Worm (Caenorhabditis elegans) whole organism, young adult: Measurements from ENCODE around the gene mdt-19.

Source experiments
- D2030.7 ChIP-seq: fragments of 200-800 bp; sonication (Bioruptor generic); IDR thresholded peaks from 2 replicates; pipeline ENCODE4 v1.3.6; 2022; ENCODE audit warnings: missing genetic modification reagents, missing genetic modification characterization, missing compliant biosample characterization
- F33H1.4 ChIP-seq: fragments of 200-800 bp; sonication (Bioruptor generic); IDR thresholded peaks from 2 replicates; pipeline ENCODE4 v1.3.6; 2022; ENCODE audit warnings: missing genetic modification reagents, missing genetic modification characterization, missing compliant biosample characterization
- K12H6.12 ChIP-seq: fragments of 200-800 bp; sonication (Bioruptor generic); optimal IDR thresholded peaks from 2 replicates; lab custom pipeline; 2018; ENCODE audit warnings: mild to moderate bottlenecking, missing genetic modification characterization, missing compliant biosample characterization
- Y67H2A.10 ChIP-seq: fragments of 200-800 bp; sonication (Bioruptor generic); conservative IDR thresholded peaks from 2 replicates; pipeline ENCODE4 v1.3.6; 2022; ENCODE audit warnings: missing genetic modification reagents, missing genetic modification characterization, missing compliant biosample characterization
- ama-1 ChIP-seq, 3 experiments: fragments of 150-350 bp in 1 of 3; sonication (generic microtip) in 2 of 3; optimal IDR thresholded peaks; 2 replicates each; lab custom pipeline; 2014 to 2018; ENCODE audit warnings: missing biosample characterization in 2 of 3, missing genetic modification characterization in 2 of 3, missing genetic modification reagents in 2 of 3
- aptf-2 ChIP-seq: fragments of 200-800 bp; sonication (Bioruptor generic); conservative IDR thresholded peaks from 2 replicates; pipeline ENCODE4 v1.3.6; 2022; ENCODE audit warnings: missing genetic modification reagents, missing genetic modification characterization, missing compliant biosample characterization
- athp-1 ChIP-seq: sonication (generic microtip); optimal IDR thresholded peaks from 2 replicates; lab custom pipeline; 2017; ENCODE audit warnings: mild to moderate bottlenecking, missing genetic modification characterization, missing compliant biosample characterization
- attf-6 ChIP-seq: fragments of 200-800 bp; sonication (Bioruptor generic); IDR thresholded peaks from 2 replicates; pipeline ENCODE4 v1.3.6; 2022; ENCODE audit warnings: missing genetic modification reagents, missing genetic modification characterization, missing compliant biosample characterization
- cebp-1 ChIP-seq, 2 experiments: fragments of 200-800 bp in 1 of 2; sonication (Bioruptor generic) in 1 of 2; sonication (generic microtip) in 1 of 2; IDR thresholded peaks in 1 of 2; optimal IDR thresholded peaks in 1 of 2; 2 replicates each; pipeline versions ENCODE4 v1.3.6 to Lab custom; 2017 to 2022; ENCODE audit warnings: missing compliant biosample characterization in 2 of 2, missing genetic modification characterization in 2 of 2, mild to moderate bottlenecking in 1 of 2, missing genetic modification reagents in 1 of 2, moderate library complexity in 1 of 2
- cebp-2 ChIP-seq: fragments of 200-800 bp; sonication (Bioruptor generic); IDR thresholded peaks from 2 replicates; pipeline ENCODE4 v1.3.6; 2022; ENCODE audit warnings: missing genetic modification characterization, missing compliant biosample characterization
- ceh-100 ChIP-seq: fragments of 200-800 bp; sonication (Bioruptor generic); IDR thresholded peaks from 2 replicates; pipeline ENCODE4 v1.3.6; 2022; ENCODE audit warnings: missing genetic modification reagents, missing genetic modification characterization, missing compliant biosample characterization
- ceh-91 ChIP-seq: fragments of 200-800 bp; sonication (Bioruptor generic); IDR thresholded peaks from 2 replicates; pipeline ENCODE4 v1.3.6; 2022; ENCODE audit warnings: missing genetic modification reagents, missing genetic modification characterization, missing compliant biosample characterization
- chd-7 ChIP-seq: sonication (generic microtip); optimal IDR thresholded peaks from 2 replicates; lab custom pipeline; 2016; ENCODE audit warnings: mild to moderate bottlenecking, missing genetic modification characterization, moderate library complexity, missing compliant biosample characterization
- dpl-1 ChIP-seq: fragments of 150-350 bp; optimal IDR thresholded peaks from 2 replicates; lab custom pipeline; 2014; ENCODE audit warnings: missing biosample characterization, missing genetic modification reagents, missing genetic modification characterization
- efl-1 ChIP-seq: fragments of 150-350 bp; optimal IDR thresholded peaks from 2 replicates; lab custom pipeline; 2014; ENCODE audit warnings: missing biosample characterization, missing genetic modification reagents, missing genetic modification characterization
- egl-44 ChIP-seq: fragments of 200-800 bp; sonication (Bioruptor generic); IDR thresholded peaks from 2 replicates; pipeline ENCODE4 v1.3.6; 2022; ENCODE audit warnings: missing genetic modification reagents, missing genetic modification characterization, missing compliant biosample characterization
- ekl-4 ChIP-seq: fragments of 200-800 bp; sonication (Bioruptor generic); IDR thresholded peaks from 2 replicates; pipeline ENCODE4 v1.3.6; 2022; ENCODE audit warnings: missing genetic modification reagents, missing genetic modification characterization, missing compliant biosample characterization
- ets-4 ChIP-seq: fragments of 200-800 bp; sonication (Bioruptor generic); optimal IDR thresholded peaks from 2 replicates; lab custom pipeline; 2018; ENCODE audit warnings: mild to moderate bottlenecking, missing genetic modification characterization, missing compliant biosample characterization
- him-1 ChIP-seq: sonication (generic microtip); optimal IDR thresholded peaks from 2 replicates; lab custom pipeline; 2016; ENCODE audit warnings: missing genotype, missing genetic modification reagents, missing genetic modification characterization, missing compliant biosample characterization
- hlh-26 ChIP-seq: fragments of 200-800 bp; sonication (Bioruptor generic); conservative IDR thresholded peaks from 2 replicates; pipeline ENCODE4 v1.3.6; 2022; ENCODE audit warnings: missing genetic modification reagents, missing genetic modification characterization, missing compliant biosample characterization
- hrde-1 ChIP-seq: sonication (generic microtip); optimal IDR thresholded peaks from 2 replicates; lab custom pipeline; 2016; ENCODE audit warnings: missing genetic modification characterization, mild to moderate bottlenecking, missing compliant biosample characterization, moderate library complexity, missing genotype, missing genetic modification reagents, borderline replicate concordance
- let-526 ChIP-seq: fragments of 200-800 bp; sonication (Bioruptor generic); IDR thresholded peaks from 2 replicates; pipeline ENCODE4 v1.3.6; 2022; ENCODE audit warnings: missing genetic modification reagents, missing genetic modification characterization, missing compliant biosample characterization
- let-607 ChIP-seq, 2 experiments: fragments of 200-800 bp in 1 of 2; sonication (Bioruptor generic) in 1 of 2; sonication (generic microtip) in 1 of 2; optimal IDR thresholded peaks; 2 replicates each; lab custom pipeline; 2016 to 2018; ENCODE audit warnings: mild to moderate bottlenecking in 2 of 2, missing compliant biosample characterization in 2 of 2, missing genetic modification characterization in 2 of 2, moderate library complexity in 2 of 2, missing genotype in 1 of 2
- lin-40 ChIP-seq: sonication (generic microtip); optimal IDR thresholded peaks from 2 replicates; lab custom pipeline; 2016; ENCODE audit warnings: missing genetic modification characterization, mild to moderate bottlenecking, missing compliant biosample characterization, missing genotype, missing genetic modification reagents
- lin-54 ChIP-seq: fragments of 200-800 bp; sonication (Bioruptor generic); optimal IDR thresholded peaks from 2 replicates; lab custom pipeline; 2018; ENCODE audit warnings: mild to moderate bottlenecking, missing genetic modification characterization, missing compliant biosample characterization
- lir-1 ChIP-seq: fragments of 200-800 bp; sonication (Bioruptor generic); conservative IDR thresholded peaks from 2 replicates; pipeline ENCODE4 v1.3.6; 2022; ENCODE audit warnings: missing genetic modification reagents, missing genetic modification characterization, missing compliant biosample characterization
- lsl-1 ChIP-seq: fragments of 200-800 bp; sonication (Bioruptor generic); optimal IDR thresholded peaks from 2 replicates; lab custom pipeline; 2018; ENCODE audit warnings: mild to moderate bottlenecking, missing genetic modification characterization, moderate library complexity, missing compliant biosample characterization
- madf-10 ChIP-seq: sonication (generic microtip); optimal IDR thresholded peaks from 2 replicates; lab custom pipeline; 2016; ENCODE audit warnings: mild to moderate bottlenecking, missing genetic modification characterization, missing compliant biosample characterization
- madf-6 ChIP-seq: fragments of 200-800 bp; sonication (Bioruptor generic); IDR thresholded peaks from 2 replicates; pipeline ENCODE4 v1.3.6; 2022; ENCODE audit warnings: missing genetic modification reagents, missing genetic modification characterization, missing compliant biosample characterization
- madf-8 ChIP-seq: fragments of 200-800 bp; sonication (Bioruptor generic); conservative IDR thresholded peaks from 2 replicates; pipeline ENCODE4 v1.3.6; 2022; ENCODE audit warnings: missing genetic modification reagents, missing genetic modification characterization, missing compliant biosample characterization
- nfyb-1 ChIP-seq: fragments of 200-800 bp; sonication (Bioruptor generic); IDR thresholded peaks from 2 replicates; pipeline ENCODE4 v1.3.6; 2022; ENCODE audit warnings: missing genetic modification reagents, missing genetic modification characterization, missing compliant biosample characterization
- nhr-179 ChIP-seq: sonication (generic microtip); optimal IDR thresholded peaks from 2 replicates; lab custom pipeline; 2016; ENCODE audit warnings: mild to moderate bottlenecking, missing genetic modification characterization, missing compliant biosample characterization
- nhr-80 ChIP-seq: sonication (generic microtip); optimal IDR thresholded peaks from 2 replicates; lab custom pipeline; 2016; ENCODE audit warnings: missing genetic modification characterization, missing compliant biosample characterization
- pbrm-1 ChIP-seq: fragments of 200-800 bp; sonication (Bioruptor generic); IDR thresholded peaks from 2 replicates; pipeline ENCODE4 v1.3.6; 2022; ENCODE audit warnings: missing genetic modification reagents, missing genetic modification characterization, missing compliant biosample characterization
- rec-8 ChIP-seq, 2 experiments: sonication (generic microtip); optimal IDR thresholded peaks; 2 replicates each; lab custom pipeline; 2016; ENCODE audit warnings: mild to moderate bottlenecking in 2 of 2, missing genetic modification characterization in 2 of 2, missing genetic modification reagents in 2 of 2, missing genotype in 2 of 2, missing biosample characterization in 1 of 2, missing compliant biosample characterization in 1 of 2, moderate library complexity in 1 of 2
- somi-1 ChIP-seq: fragments of 200-800 bp; sonication (Bioruptor generic); optimal IDR thresholded peaks from 2 replicates; lab custom pipeline; 2018; ENCODE audit warnings: mild to moderate bottlenecking, missing genetic modification characterization, missing compliant biosample characterization
- unc-62 ChIP-seq: fragments of 150-350 bp; optimal IDR thresholded peaks from 2 replicates; lab custom pipeline; 2014; ENCODE audit warnings: missing biosample characterization, missing genetic modification reagents, missing genetic modification characterization
- zim-3 ChIP-seq: sonication (generic microtip); optimal IDR thresholded peaks from 2 replicates; lab custom pipeline; 2017; ENCODE audit warnings: mild to moderate bottlenecking, missing genetic modification characterization, moderate library complexity, missing compliant biosample characterization
- ztf-18 ChIP-seq: sonication (generic microtip); optimal IDR thresholded peaks from 2 replicates; lab custom pipeline; 2016; ENCODE audit warnings: missing genotype, mild to moderate bottlenecking, missing genetic modification characterization, missing compliant biosample characterization

mdt-19 gene

ce11 chrIII:2596984-2597454 lies 834 bp upstream of the mdt-19 start, which contains the start of gene apb-1 (continued):
- TF ChIP-seq hrde-1 (no peak), chd-7 (tag; lab: Kevin White, UChicago) (no peak), ceh-91 (GFP tag; lab: Robert Waterston, UW) (peak; percentile 56), attf-6 (GFP tag; lab: Robert Waterston, UW) (0 out of 2 replicates have a peak, but pooled peaks have one; percentile 55), unc-62 (GFP tag; lab: Kevin White, UChicago) (no peak), ceh-100 (peak; percentile 69), lsl-1 (GFP tag; lab: Kevin White, UChicago) (peak; percentile 79), nhr-179 (no peak), lin-54 (GFP tag; lab: Kevin White, UChicago) (peak; percentile 88), F33H1.4 (GFP tag; lab: Robert Waterston, UW) (peak; percentile 87), let-526 (GFP tag; lab: Robert Waterston, UW) (no peak), madf-10 (peak; percentile 62), ets-4 (GFP tag; lab: Kevin White, UChicago) (no peak), efl-1 (GFP tag; lab: Kevin White, UChicago) (peak; percentile 50), pbrm-1 (peak; percentile 82), cebp-2 (GFP tag; lab: Robert Waterston, UW) (no peak), lin-40 (tag; lab: Kevin White, UChicago) (peak; percentile 95), ztf-18 (tag; lab: Kevin White, UChicago) (peak; percentile 98), madf-6 (GFP tag; lab: Robert Waterston, UW) (peak; percentile 93), rec-8 (tag; optimal IDR thresholded peaks at IDR 0.05; lab: Kevin White, UChicago) (no peak), cebp-1 (GFP tag; IDR thresholded peaks at IDR 0.05; lab: Robert Waterston, UW) (no peak), cebp-1 (tag; optimal IDR thresholded peaks at IDR 0.05; lab: Kevin White, UChicago) (peak; percentile 91), Y67H2A.10 (GFP tag; lab: Robert Waterston, UW) (0 out of 2 replicates have a peak, but pooled peaks have one; percentile 6), K12H6.12 (peak; percentile 77), nfyb-1 (GFP tag; lab: Robert Waterston, UW) (peak; percentile 93), lir-1 (GFP tag; lab: Robert Waterston, UW) (peak; percentile 56; the same call in 1 of the 2 replicates), aptf-2 (GFP tag; lab: Robert Waterston, UW) (no peak), ama-1 (optimal IDR thresholded peaks at IDR 0.05; lab: Kevin White, UChicago) (peak; percentile 20), ama-1 (GFP tag; optimal IDR thresholded peaks at IDR 0.05; lab: Kevin White, UChicago) (peak in 1 of 2 experiments; percentile 58), him-1 (tag; lab: Kevin White, UChicago) (no peak), egl-44 (GFP tag; lab: Robert Waterston, UW) (peak; percentile 47; the same call in 1 of the 2 replicates), zim-3 (tag; lab: Kevin White, UChicago) (no peak), let-607 (tag; optimal IDR thresholded peaks at IDR 0.05; lab: Kevin White, UChicago) (peak in 1 of 2 experiments; percentile 73), athp-1 (peak; percentile 83), madf-8 (peak; percentile 70), somi-1 (no peak), ekl-4 (no peak; the same call in 1 of the 2 replicates), hlh-26 (no peak), nhr-80 (tag; lab: Kevin White, UChicago) (peak; percentile 25), dpl-1 (GFP tag; lab: Kevin White, UChicago) (peak; percentile 28), D2030.7 (GFP tag; lab: Robert Waterston, UW) (peak; percentile 69)
